Fruit fly (Drosophila melanogaster): ENCODE data around the gene TTLL4B.

DNA sequence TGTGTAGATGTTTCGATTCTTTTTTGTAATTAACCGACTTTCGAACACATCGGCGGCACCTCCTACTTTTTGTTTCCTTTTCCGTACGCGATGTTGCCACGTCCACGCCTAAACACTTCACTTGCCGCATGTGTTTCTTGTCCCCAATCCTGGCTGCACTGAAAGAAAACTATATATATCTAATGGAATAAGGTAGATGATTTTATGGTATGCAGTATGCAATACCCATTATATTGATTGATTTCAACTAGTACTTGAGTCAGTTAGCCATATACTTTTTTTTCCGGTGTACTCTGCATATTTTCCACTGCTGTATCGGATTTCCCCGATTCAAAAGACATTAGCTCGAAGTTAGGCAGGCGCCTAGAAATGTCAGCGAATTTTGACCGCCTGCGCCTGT is 43.6 kb upstream of the TTLL4B start:
- no peak for TF ChIP-seq ss (GFP tag; optimal IDR thresholded peaks at IDR 0.05)
- no peak for TF ChIP-seq Eip78C (GFP tag)
- no peak for TF ChIP-seq Hr39 (GFP tag; optimal IDR thresholded peaks at IDR 0.05)
- no peak for TF ChIP-seq Smox (GFP tag; optimal IDR thresholded peaks at IDR 0.05)
- no peak for TF ChIP-seq esn (GFP tag; optimal IDR thresholded peaks at IDR 0.05)
- TF ChIP-seq acj6 (GFP tag; optimal IDR thresholded peaks at IDR 0.05): no peak
- no peak for TF ChIP-seq Eip93F (GFP tag; optimal IDR thresholded peaks at IDR 0.05)
- TF ChIP-seq CG8632 (GFP tag; optimal IDR thresholded peaks at IDR 0.05): no peak
- TF ChIP-seq CG15336 (GFP tag; IDR thresholded peaks at IDR 0.05): no peak
